Fruit fly (Drosophila melanogaster): Measurements from ENCODE around the gene Dys.

Gene Dys

dm6 chr3R:19624482-19624881, 163.6 kb downstream of the Dys start (continued):
- TF ChIP-seq Sox15 (GFP tag; optimal IDR thresholded peaks at IDR 0.05) (no peak), dac (GFP tag; optimal IDR thresholded peaks at IDR 0.05) (no peak), pdm3 (GFP tag; optimal IDR thresholded peaks at IDR 0.05) (no peak)

dm6 chr3R:19625300-19626230, 164.7 kb downstream of the Dys start:
- TF ChIP-seq vri (GFP tag; optimal IDR thresholded peaks at IDR 0.05) (no peak), achi (GFP tag; optimal IDR thresholded peaks at IDR 0.05) (peak; percentile 3), ss (GFP tag; optimal IDR thresholded peaks at IDR 0.05) (peak in 1 of 2 experiments; percentile 27), CG6276 (GFP tag; optimal IDR thresholded peaks at IDR 0.05) (peak; percentile 30), spab (GFP tag; optimal IDR thresholded peaks at IDR 0.05) (no peak), CG6792 (GFP tag; optimal IDR thresholded peaks at IDR 0.05) (no peak), dac (GFP tag; optimal IDR thresholded peaks at IDR 0.05) (no peak), dsx (GFP tag; optimal IDR thresholded peaks at IDR 0.05; ENCODE audit: poor library complexity, severe bottlenecking) (peak; percentile 68), CG11902 (GFP tag; optimal IDR thresholded peaks at IDR 0.05) (no peak), Ets96B (tag; optimal IDR thresholded peaks at IDR 0.05) (peak; percentile 6), CG32006 (GFP tag; optimal IDR thresholded peaks at IDR 0.05) (peak; percentile 28), Eip78C (GFP tag) (peak; percentile 46), Lpt (GFP tag; optimal IDR thresholded peaks at IDR 0.05) (no peak), CG6163 (GFP tag; IDR thresholded peaks at IDR 0.05) (no peak)

- TF ChIP-seq Sox102F (GFP tag; optimal IDR thresholded peaks at IDR 0.05) (no peak), lz (GFP tag; optimal IDR thresholded peaks at IDR 0.05) (no peak), Lpt (GFP tag; optimal IDR thresholded peaks at IDR 0.05) (no peak), CG34406 (GFP tag; optimal IDR thresholded peaks at IDR 0.05) (no peak), acj6 (GFP tag; optimal IDR thresholded peaks at IDR 0.05) (no peak), CG15336 (GFP tag; IDR thresholded peaks at IDR 0.05) (0 out of 2 replicates have a peak, but pooled peaks have one; percentile 15), Hr39 (GFP tag; optimal IDR thresholded peaks at IDR 0.05) (no peak), CG3032 (tag; optimal IDR thresholded peaks at IDR 0.05) (peak; percentile 1), CG10631 (GFP tag; optimal IDR thresholded peaks at IDR 0.05) (no peak), Met (GFP tag; optimal IDR thresholded peaks at IDR 0.05) (no peak), CG8632 (GFP tag; optimal IDR thresholded peaks at IDR 0.05) (no peak), ss (GFP tag; optimal IDR thresholded peaks at IDR 0.05) (no peak), Ets96B (tag; optimal IDR thresholded peaks at IDR 0.05) (peak; percentile 15), Smox (GFP tag; optimal IDR thresholded peaks at IDR 0.05) (no peak), vri (GFP tag; optimal IDR thresholded peaks at IDR 0.05) (no peak), CG3919 (GFP tag; optimal IDR thresholded peaks at IDR 0.05) (peak; percentile 28), CG10669 (GFP tag; optimal IDR thresholded peaks at IDR 0.05) (no peak), Sox15 (GFP tag; optimal IDR thresholded peaks at IDR 0.05) (no peak), CG1621 (tag; optimal IDR thresholded peaks at IDR 0.05) (no peak), OdsH (GFP tag; optimal IDR thresholded peaks at IDR 0.05) (no peak), CG11902 (GFP tag; optimal IDR thresholded peaks at IDR 0.05) (no peak), CG6276 (GFP tag; optimal IDR thresholded peaks at IDR 0.05) (peak; percentile 18), fd59A (GFP tag; optimal IDR thresholded peaks at IDR 0.05) (no peak), CG6808 (GFP tag; optimal IDR thresholded peaks at IDR 0.05) (no peak), CG9139 (GFP tag; optimal IDR thresholded peaks at IDR 0.05) (no peak), spab (GFP tag; optimal IDR thresholded peaks at IDR 0.05) (peak; percentile 1), Eip78C (GFP tag) (peak; percentile 49), net (GFP tag; optimal IDR thresholded peaks at IDR 0.05) (no peak), Gug (GFP tag; IDR thresholded peaks at IDR 0.05) (no peak), topi (GFP tag; optimal IDR thresholded peaks at IDR 0.05) (no peak), dsx (GFP tag; optimal IDR thresholded peaks at IDR 0.05; ENCODE audit: poor library complexity, severe bottlenecking) (no peak), CG16779 (tag; optimal IDR thresholded peaks at IDR 0.05) (no peak), salr (GFP tag; optimal IDR thresholded peaks at IDR 0.05) (peak in 1 of 2 experiments; percentile 2), Blimp-1 (GFP tag; optimal IDR thresholded peaks at IDR 0.05) (no peak), Hr4 (GFP tag; optimal IDR thresholded peaks at IDR 0.05) (no peak), CG6854 (GFP tag; optimal IDR thresholded peaks at IDR 0.05) (no peak), CG11762 (GFP tag; optimal IDR thresholded peaks at IDR 0.05; ENCODE audit: insufficient read depth) (peak; percentile 26)
Measured at dm6 chr3R:19627792-19628522, 167.1 kb downstream of the Dys start.
